Worm (Caenorhabditis elegans): ENCODE measurements around the gene K08E5.5.

Gene K08E5.5

DNA sequence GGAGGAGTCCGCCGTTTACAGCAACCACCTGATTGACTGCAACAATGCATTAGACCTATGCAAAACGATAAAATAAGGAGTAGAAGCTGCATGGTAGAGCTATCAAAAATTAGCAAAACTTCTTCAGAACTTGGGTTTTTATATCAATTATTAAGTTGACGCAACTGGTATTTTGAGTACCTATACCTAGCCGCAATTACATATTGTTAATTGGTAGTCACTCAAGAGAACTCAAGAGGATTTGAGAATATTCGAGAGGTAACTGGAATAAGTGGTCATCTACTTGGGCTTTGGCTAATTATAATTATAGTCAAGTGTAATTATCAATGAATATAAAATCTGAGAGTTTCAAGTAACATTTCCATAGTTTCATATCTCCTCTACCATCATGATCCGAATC lies 41.0 kb upstream of the K08E5.5 start, which contains the start of the genes T20G5.13 and T20G5.12:
TSS of gene T20G5.13 (minus strand) at position 101 of the 400 bp plus-strand sequence.
TSS of gene T20G5.12 (plus strand) at position 370 of the 400 bp plus-strand sequence.
- TF ChIP-seq lin-13 (GFP tag; optimal IDR thresholded peaks at IDR 0.05) (no peak), elt-1 (tag; optimal IDR thresholded peaks at IDR 0.05) (no peak), R02D3.7 (tag; optimal IDR thresholded peaks at IDR 0.05) (no peak), nhr-12 (tag; optimal IDR thresholded peaks at IDR 0.05) (no peak), sma-3 (GFP tag; optimal IDR thresholded peaks at IDR 0.05) (no peak), zag-1 (tag; optimal IDR thresholded peaks at IDR 0.05) (no peak), C34F6.9 (tag; optimal IDR thresholded peaks at IDR 0.05) (no peak), sem-4 (tag; optimal IDR thresholded peaks at IDR 0.05) (no peak)

DNA sequence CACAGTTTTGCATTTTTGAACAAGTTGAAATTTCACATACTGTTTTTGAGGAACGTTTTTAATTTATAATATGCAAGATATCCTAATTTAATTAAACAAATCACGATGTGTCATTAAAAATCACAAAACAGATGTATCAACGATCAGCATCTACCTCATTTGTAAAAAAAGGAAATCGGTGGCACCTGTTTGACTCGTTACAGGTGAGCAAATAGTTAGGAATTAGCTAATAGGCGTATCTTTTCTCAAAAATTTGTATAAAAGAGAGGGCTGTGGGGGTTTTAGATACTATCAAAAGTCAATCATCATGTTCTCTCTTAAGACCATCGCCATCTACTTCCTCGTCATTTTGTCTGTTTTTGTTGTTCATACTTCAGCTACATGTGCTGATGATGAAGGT lies 38.8 kb upstream of the K08E5.5 start, which contains the start of gene T20G5.8:
TSS of gene T20G5.8 (plus strand) at position 301 of the 400 bp plus-strand sequence.
- no peak for TF ChIP-seq ceh-16 (tag; optimal IDR thresholded peaks at IDR 0.05)
- TF ChIP-seq lin-39 (tag; optimal IDR thresholded peaks at IDR 0.05), result no peak
- TF ChIP-seq nhr-129 (tag; optimal IDR thresholded peaks at IDR 0.05), result no peak
- no peak for TF ChIP-seq nhr-23 (tag; optimal IDR thresholded peaks at IDR 0.05)
- no peak for TF ChIP-seq nhr-6 (tag; optimal IDR thresholded peaks at IDR 0.05)
- TF ChIP-seq ama-1 (optimal IDR thresholded peaks at IDR 0.05), result no peak
- no peak for TF ChIP-seq nhr-21 (tag; optimal IDR thresholded peaks at IDR 0.05)
- TF ChIP-seq unc-62 (GFP tag; optimal IDR thresholded peaks at IDR 0.05), result no peak
- no peak for TF ChIP-seq zag-1 (tag; optimal IDR thresholded peaks at IDR 0.05)
- TF ChIP-seq elt-3 (tag; optimal IDR thresholded peaks at IDR 0.05), result no peak
- no peak for TF ChIP-seq ztf-11 (tag; optimal IDR thresholded peaks at IDR 0.05)
- TF ChIP-seq lin-13 (GFP tag; optimal IDR thresholded peaks at IDR 0.05), result no peak
- no peak for TF ChIP-seq nhr-77 (tag; optimal IDR thresholded peaks at IDR 0.05)

DNA sequence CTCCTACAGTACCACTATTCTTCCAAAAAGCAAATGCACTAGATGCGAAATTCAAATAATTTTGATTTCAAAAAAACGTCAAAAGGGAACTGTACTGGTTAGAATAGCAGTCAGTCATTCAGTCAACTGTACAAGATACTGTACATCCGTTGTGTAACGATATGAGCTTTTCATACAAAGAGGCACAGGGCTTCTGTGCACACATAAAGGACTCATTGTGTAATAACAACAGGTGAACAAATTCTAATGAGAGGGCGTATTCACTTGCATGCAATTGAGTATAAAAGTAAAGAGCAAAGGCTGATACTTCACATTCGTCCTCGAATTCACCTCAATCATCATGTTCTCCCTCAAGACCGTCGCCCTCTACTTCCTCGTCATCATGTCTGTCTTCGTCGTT lies 37.1 kb upstream of the K08E5.5 start, which contains the start of gene dod-6:
TSS of gene dod-6 (plus strand) at position 301 of the 400 bp plus-strand sequence.
- TF ChIP-seq nhr-6 (tag; optimal IDR thresholded peaks at IDR 0.05) (no peak), unc-62 (GFP tag; optimal IDR thresholded peaks at IDR 0.05) (no peak)

DNA sequence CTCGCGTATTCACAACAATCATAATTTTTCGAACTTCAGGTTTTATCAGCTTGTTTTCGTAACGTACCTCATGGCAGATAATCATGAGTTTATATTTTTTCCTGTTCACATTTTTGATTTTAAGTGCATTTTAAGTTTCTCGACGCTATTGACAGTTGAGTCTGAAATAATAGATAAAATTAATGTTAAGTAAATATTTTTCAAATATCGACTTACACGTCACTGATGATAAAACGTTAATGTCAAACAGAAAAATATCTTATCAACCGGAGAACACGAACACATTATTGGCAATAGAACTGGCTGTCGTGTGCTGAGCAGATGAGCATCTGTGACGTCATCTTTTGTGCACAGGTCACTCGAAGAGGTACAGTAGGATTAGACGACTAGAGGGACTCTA lies 36.5 kb upstream of the K08E5.5 start:
- no peak for TF ChIP-seq lin-39 (tag; optimal IDR thresholded peaks at IDR 0.05)

DNA sequence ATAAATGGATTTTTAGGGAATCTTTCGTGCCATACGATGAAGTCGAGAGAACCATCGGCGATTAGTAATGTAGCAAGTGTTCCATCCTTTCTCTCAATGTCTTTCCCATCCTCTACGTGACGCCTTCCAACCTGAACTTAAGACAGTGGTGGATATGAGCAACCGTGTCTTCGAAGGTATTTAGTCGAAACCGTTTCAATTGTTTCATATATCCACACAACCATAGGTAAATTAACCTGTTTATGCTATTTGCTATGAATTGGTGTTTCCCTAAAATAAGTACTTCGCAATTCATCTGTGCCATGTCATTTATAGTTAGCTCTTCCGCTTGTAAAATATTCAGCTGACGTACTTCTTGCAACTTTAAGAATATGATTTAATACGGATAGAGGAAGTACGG lies 35.6 kb upstream of the K08E5.5 start:
- TF ChIP-seq zag-1 (tag; optimal IDR thresholded peaks at IDR 0.05) (no peak), blmp-1 (tag; optimal IDR thresholded peaks at IDR 0.05; ENCODE audit: insufficient read depth) (no peak), ZK546.5 (tag; optimal IDR thresholded peaks at IDR 0.05) (no peak), sem-4 (tag; optimal IDR thresholded peaks at IDR 0.05) (no peak), aly-2 (tag; optimal IDR thresholded peaks at IDR 0.05) (no peak), ztf-4 (tag; optimal IDR thresholded peaks at IDR 0.05) (no peak), nhr-129 (tag; optimal IDR thresholded peaks at IDR 0.05) (no peak), ama-1 (optimal IDR thresholded peaks at IDR 0.05) (no peak), ceh-82 (tag; optimal IDR thresholded peaks at IDR 0.05) (no peak), nhr-77 (tag; optimal IDR thresholded peaks at IDR 0.05) (no peak), skn-1 (tag; optimal IDR thresholded peaks at IDR 0.05) (no peak), nhr-21 (tag; optimal IDR thresholded peaks at IDR 0.05) (no peak), lin-11 (tag; optimal IDR thresholded peaks at IDR 0.05) (no peak), R02D3.7 (tag; optimal IDR thresholded peaks at IDR 0.05) (no peak)

DNA sequence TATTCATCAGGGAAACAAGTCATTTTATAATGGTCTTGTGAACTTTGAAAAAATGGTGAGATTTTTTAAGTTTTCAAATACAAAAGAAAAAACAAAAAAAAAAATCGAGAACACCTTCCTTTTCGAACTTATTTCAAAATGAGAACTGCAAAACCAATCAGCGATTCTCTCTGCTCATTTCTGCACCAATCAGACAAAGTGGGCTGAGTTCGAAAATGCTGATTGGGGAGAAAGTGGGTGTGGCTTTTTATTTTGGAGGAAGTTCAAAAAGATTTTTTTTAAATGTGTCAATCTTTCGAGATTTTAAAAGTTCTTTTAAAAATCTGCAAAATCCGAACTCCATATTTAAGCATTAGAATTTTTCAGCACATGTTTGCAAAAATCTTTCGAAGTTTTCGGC lies 34.3 kb upstream of the K08E5.5 start:
- no peak for TF ChIP-seq skn-1 (tag; optimal IDR thresholded peaks at IDR 0.05)
- no peak for TF ChIP-seq snpc-4 (tag; optimal IDR thresholded peaks at IDR 0.05)
- no peak for TF ChIP-seq nhr-23 (tag; optimal IDR thresholded peaks at IDR 0.05)
- TF ChIP-seq nhr-77 (tag; optimal IDR thresholded peaks at IDR 0.05), result no peak
- no peak for TF ChIP-seq fos-1 (tag; optimal IDR thresholded peaks at IDR 0.05)

DNA sequence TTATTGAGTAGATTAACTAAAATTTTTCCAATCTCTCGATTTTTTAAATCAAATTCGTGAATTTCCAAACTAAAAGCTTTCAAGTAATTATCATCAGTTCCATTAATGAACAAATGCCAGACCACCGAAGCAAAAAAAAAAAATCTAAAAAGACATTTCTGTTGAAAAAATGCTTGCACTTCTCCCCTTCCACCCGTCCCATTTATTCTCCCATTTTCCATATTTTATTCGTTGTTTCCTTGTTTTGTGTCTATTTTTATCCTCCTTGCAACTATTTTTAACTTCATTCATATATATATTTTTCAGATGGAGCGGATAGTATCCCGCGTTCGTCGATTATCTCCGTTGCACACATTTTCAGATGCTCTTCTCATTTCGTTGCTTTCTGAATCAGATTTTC lies 28.6 kb upstream of the K08E5.5 start, which contains the start of gene epac-1:
TSS of gene epac-1 (plus strand) at position 301 of the 400 bp plus-strand sequence.
- TF ChIP-seq Y55F3AM.14 (GFP tag; optimal IDR thresholded peaks at IDR 0.05), result no peak
- TF ChIP-seq ztf-11 (tag; optimal IDR thresholded peaks at IDR 0.05), result no peak
- TF ChIP-seq peb-1 (tag; optimal IDR thresholded peaks at IDR 0.05), result no peak
- TF ChIP-seq mab-5 (tag; optimal IDR thresholded peaks at IDR 0.05), result no peak
- no peak for TF ChIP-seq lin-13 (GFP tag; optimal IDR thresholded peaks at IDR 0.05)
- TF ChIP-seq egl-27 (tag; optimal IDR thresholded peaks at IDR 0.05), result no peak
- TF ChIP-seq elt-3 (tag; optimal IDR thresholded peaks at IDR 0.05), result no peak
- no peak for TF ChIP-seq crh-2 (tag; optimal IDR thresholded peaks at IDR 0.05)
- no peak for TF ChIP-seq mbf-1 (tag; optimal IDR thresholded peaks at IDR 0.05)

All from whole organism, L2 larva.